Worm (Caenorhabditis elegans): ENCODE measurements around the gene Y55D9A.2.

The Y55D9A.2 gene

ce11 chrIV:12594574-12594973 is 10.7 kb downstream of the Y55D9A.2 start (continued):
- TF ChIP-seq F55B11.4 (tag; optimal IDR thresholded peaks at IDR 0.05; ENCODE audit: borderline replicate concordance, insufficient read depth) (no peak), F57A8.1 (GFP tag; optimal IDR thresholded peaks at IDR 0.05) (no peak), snpc-3.4 (tag; optimal IDR thresholded peaks at IDR 0.05) (peak; percentile 40), B0336.3 (GFP tag; IDR thresholded peaks at IDR 0.05) (peak; percentile 71), hmg-20 (GFP tag; IDR thresholded peaks at IDR 0.05) (0 out of 2 replicates have a peak, but pooled peaks have one; percentile 39), madf-3 (GFP tag; IDR thresholded peaks at IDR 0.05) (peak; percentile 57; the same call in 1 of the 2 replicates), ztf-25 (GFP tag; IDR thresholded peaks at IDR 0.05) (peak; percentile 90; the same call in 1 of the 2 replicates), unc-130 (GFP tag; optimal IDR thresholded peaks at IDR 0.05) (peak; percentile 50), Y95B8A.8 (GFP tag; IDR thresholded peaks at IDR 0.05) (peak; percentile 77), egl-44 (GFP tag; IDR thresholded peaks at IDR 0.05) (peak; percentile 70; the same call in 1 of the 2 replicates), ztf-28 (GFP tag; IDR thresholded peaks at IDR 0.05) (peak; percentile 89), sea-2 (GFP tag; IDR thresholded peaks at IDR 0.05) (no peak), ceh-100 (GFP tag; IDR thresholded peaks at IDR 0.05) (peak; percentile 60), nhr-27 (tag; optimal IDR thresholded peaks at IDR 0.05) (peak; percentile 17), gei-17 (GFP tag; optimal IDR thresholded peaks at IDR 0.05) (peak; percentile 4), Y79H2A.3 (GFP tag; conservative IDR thresholded peaks at IDR 0.05) (no peak), athp-1 (tag; optimal IDR thresholded peaks at IDR 0.05) (peak; percentile 59), ZK185.1 (tag; optimal IDR thresholded peaks at IDR 0.05; ENCODE audit: poor library complexity, severe bottlenecking) (peak; percentile 59), hlh-26 (GFP tag; conservative IDR thresholded peaks at IDR 0.05) (no peak), T07F8.4 (tag; optimal IDR thresholded peaks at IDR 0.05) (peak; percentile 77), let-607 (tag; optimal IDR thresholded peaks at IDR 0.05) (peak; percentile 13 to 44), lsy-27 (tag; optimal IDR thresholded peaks at IDR 0.05; ENCODE audit: borderline replicate concordance, insufficient read depth) (no peak), efl-1 (GFP tag; optimal IDR thresholded peaks at IDR 0.05) (peak; percentile 2), nhr-179 (tag; optimal IDR thresholded peaks at IDR 0.05) (no peak), ceh-27 (GFP tag; optimal IDR thresholded peaks at IDR 0.05) (peak; percentile 47), cebp-1 (GFP tag; IDR thresholded peaks at IDR 0.05) (peak; percentile 43), cebp-1 (tag; optimal IDR thresholded peaks at IDR 0.05) (peak; percentile 76), attf-6 (GFP tag; IDR thresholded peaks at IDR 0.05) (peak; percentile 66; the same call in 1 of the 2 replicates), repo-1 (tag; optimal IDR thresholded peaks at IDR 0.05) (peak; percentile 18), ekl-4 (GFP tag; IDR thresholded peaks at IDR 0.05) (peak; percentile 68), nfya-2 (GFP tag; IDR thresholded peaks at IDR 0.05) (no peak), lin-35 (GFP tag; optimal IDR thresholded peaks at IDR 0.05) (peak in 1 of 3 experiments; percentile 59), C17E4.6 (GFP tag; IDR thresholded peaks at IDR 0.05) (no peak), tbx-9 (tag; optimal IDR thresholded peaks at IDR 0.05; ENCODE audit: borderline replicate concordance) (no peak), egrh-3 (GFP tag; IDR thresholded peaks at IDR 0.05) (peak; percentile 76), F39B2.1 (GFP tag; IDR thresholded peaks at IDR 0.05) (no peak), him-1 (tag; optimal IDR thresholded peaks at IDR 0.05) (peak; percentile 81), madf-8 (GFP tag; conservative IDR thresholded peaks at IDR 0.05) (no peak), xnd-1 (tag; optimal IDR thresholded peaks at IDR 0.05) (no peak), dox-1 (GFP tag; IDR thresholded peaks at IDR 0.05) (peak; percentile 86), dpff-1 (tag; optimal IDR thresholded peaks at IDR 0.05) (no peak), aptf-2 (GFP tag; conservative IDR thresholded peaks at IDR 0.05) (0 out of 2 replicates have a peak, but pooled peaks have one; percentile 59), mxl-1 (tag; optimal IDR thresholded peaks at IDR 0.05) (peak; percentile 44), snpc-1.1 (tag; optimal IDR thresholded peaks at IDR 0.05; ENCODE audit: insufficient read depth) (no peak), B0261.1 (tag; optimal IDR thresholded peaks at IDR 0.05) (peak; percentile 86), ceh-91 (GFP tag; IDR thresholded peaks at IDR 0.05) (peak; percentile 56), F23B12.7 (tag; optimal IDR thresholded peaks at IDR 0.05; ENCODE audit: insufficient read depth) (peak; percentile 89)
